Fruit fly (Drosophila melanogaster) whole organism, embryonic: ENCODE results near the gene saturn.
A peak's percentile ranks its signal among the peaks of the same experiment; 100 is the strongest.

ENCODE experiments used
- ATbp ChIP-seq: fragments of 200-800 bp; sonication (Bioruptor generic); optimal IDR thresholded peaks from 2 replicates; lab custom pipeline; 2017; ENCODE audit warnings: missing biosample characterization, mild to moderate bottlenecking, missing genetic modification characterization, missing genetic modification reagents
- Aef1 ChIP-seq: fragments of 200-800 bp; sonication (Bioruptor generic); IDR thresholded peaks from 3 replicates; pipeline ENCODE4 v1.3.6; 2022; ENCODE audit warnings: missing biosample characterization, missing genetic modification characterization
- Asciz ChIP-seq: fragments of 200-800 bp; sonication (Bioruptor generic); optimal IDR thresholded peaks from 2 replicates; lab custom pipeline; 2017; ENCODE audit warnings: missing biosample characterization, mild to moderate bottlenecking, missing genetic modification characterization, missing genetic modification reagents
- BEAF-32 ChIP-seq: fragments of 200-800 bp; sonication (Bioruptor generic); optimal IDR thresholded peaks from 3 replicates; lab custom pipeline; 2017; ENCODE audit warnings: missing biosample characterization, missing genetic modification characterization, mild to moderate bottlenecking, moderate library complexity, missing genetic modification reagents
- BtbVII ChIP-seq: fragments of 200-800 bp; sonication (Bioruptor generic); optimal IDR thresholded peaks from 3 replicates; lab custom pipeline; 2017; ENCODE audit warnings: missing biosample characterization, mild to moderate bottlenecking, missing genetic modification characterization
- CG10209 ChIP-seq: fragments of 200-800 bp; sonication (Bioruptor generic); optimal IDR thresholded peaks from 3 replicates; lab custom pipeline; 2017; ENCODE audit warnings: missing biosample characterization, mild to moderate bottlenecking, missing genetic modification characterization, missing genetic modification reagents
- CG10959 ChIP-seq: fragments of 200-800 bp; sonication (Bioruptor generic); IDR thresholded peaks from 2 replicates; pipeline ENCODE4 v1.3.6; 2022; ENCODE audit warnings: missing biosample characterization, missing genetic modification characterization
- CG11247 ChIP-seq: fragments of 200-800 bp; sonication (Bioruptor generic); IDR thresholded peaks from 2 replicates; pipeline ENCODE4 v1.3.6; 2022; ENCODE audit warnings: missing biosample characterization, missing genetic modification characterization
- CG11723 ChIP-seq: fragments of 200-800 bp; sonication (Bioruptor generic); optimal IDR thresholded peaks from 2 replicates; lab custom pipeline; 2017; ENCODE audit warnings: missing biosample characterization, mild to moderate bottlenecking, missing genetic modification characterization
- CG12942 ChIP-seq: fragments of 200-800 bp; sonication (Bioruptor generic); optimal IDR thresholded peaks from 3 replicates; lab custom pipeline; 2016; ENCODE audit warnings: missing biosample characterization, missing genetic modification characterization
- CG14710 ChIP-seq: fragments of 200-800 bp; sonication (Bioruptor generic); optimal IDR thresholded peaks from 3 replicates; lab custom pipeline; 2019; ENCODE audit warnings: missing biosample characterization, mild to moderate bottlenecking, missing genetic modification characterization, moderate library complexity
- CG14965 ChIP-seq: fragments of 200-800 bp; sonication (Bioruptor generic); optimal IDR thresholded peaks from 2 replicates; lab custom pipeline; 2016; ENCODE audit warnings: missing biosample characterization, missing genetic modification characterization, borderline replicate concordance
- CG15073 ChIP-seq: fragments of 200-800 bp; sonication (Bioruptor generic); optimal IDR thresholded peaks from 2 replicates; lab custom pipeline; 2016; ENCODE audit warnings: missing biosample characterization, missing genetic modification characterization
- CG1647 ChIP-seq: fragments of 200-800 bp; sonication (Bioruptor generic); optimal IDR thresholded peaks from 3 replicates; lab custom pipeline; 2016; ENCODE audit warnings: missing biosample characterization, missing genetic modification characterization
- CG17912 ChIP-seq: fragments of 200-800 bp; sonication (Bioruptor generic); optimal IDR thresholded peaks from 2 replicates; lab custom pipeline; 2018; ENCODE audit warnings: missing biosample characterization, mild to moderate bottlenecking, missing genetic modification characterization
- CG2199 ChIP-seq: fragments of 200-800 bp; sonication (Bioruptor generic); IDR thresholded peaks from 3 replicates; pipeline ENCODE4 v1.3.6; 2022; ENCODE audit warnings: missing biosample characterization, missing genetic modification characterization
- CG2202 ChIP-seq: fragments of 200-800 bp; sonication (Bioruptor generic); optimal IDR thresholded peaks from 2 replicates; lab custom pipeline; 2018; ENCODE audit warnings: missing biosample characterization, mild to moderate bottlenecking, missing genetic modification characterization
- CG3838 ChIP-seq: fragments of 200-800 bp; sonication (Bioruptor generic); optimal IDR thresholded peaks from 3 replicates; lab custom pipeline; 2016; ENCODE audit warnings: missing biosample characterization, missing genetic modification characterization
- CG4282 ChIP-seq: fragments of 200-800 bp; sonication (Bioruptor generic); optimal IDR thresholded peaks from 2 replicates; lab custom pipeline; 2016; ENCODE audit warnings: missing biosample characterization, missing genetic modification characterization
- CG6254 ChIP-seq: fragments of 200-800 bp; sonication (Bioruptor generic); optimal IDR thresholded peaks from 3 replicates; lab custom pipeline; 2017; ENCODE audit warnings: mild to moderate bottlenecking, missing biosample characterization, missing genetic modification reagents, missing genetic modification characterization
- CG7556 ChIP-seq: fragments of 200-800 bp; sonication (Bioruptor generic); optimal IDR thresholded peaks from 2 replicates; lab custom pipeline; 2017; ENCODE audit warnings: missing biosample characterization, mild to moderate bottlenecking, missing genetic modification characterization
- CG8281 ChIP-seq: fragments of 200-800 bp; sonication (Bioruptor generic); optimal IDR thresholded peaks from 2 replicates; lab custom pipeline; 2018; ENCODE audit warnings: missing biosample characterization, mild to moderate bottlenecking, missing genetic modification characterization, moderate library complexity
- CG8388 ChIP-seq: fragments of 200-800 bp; sonication (Bioruptor generic); optimal IDR thresholded peaks from 2 replicates; lab custom pipeline; 2019; ENCODE audit warnings: missing biosample characterization, mild to moderate bottlenecking, missing genetic modification characterization, moderate library complexity
- CG8478 ChIP-seq: fragments of >200 bp; optimal IDR thresholded peaks from 2 replicates; lab custom pipeline; 2018
- CoRest ChIP-seq: fragments of 200-800 bp; sonication (Bioruptor generic); optimal IDR thresholded peaks from 3 replicates; lab custom pipeline; 2018; ENCODE audit warnings: missing biosample characterization, mild to moderate bottlenecking, missing genetic modification characterization, moderate library complexity
- Dip3 ChIP-seq: fragments of 200-800 bp; sonication (Bioruptor generic); optimal IDR thresholded peaks from 3 replicates; lab custom pipeline; 2016; ENCODE audit warnings: missing biosample characterization, missing genetic modification characterization
- Dp ChIP-seq: fragments of 200-800 bp; sonication (Bioruptor generic); optimal IDR thresholded peaks from 2 replicates; lab custom pipeline; 2018; ENCODE audit warnings: missing biosample characterization, mild to moderate bottlenecking, missing genetic modification characterization, moderate library complexity
- Gsc ChIP-seq: fragments of 200-800 bp; sonication (Bioruptor generic); IDR thresholded peaks from 2 replicates; pipeline ENCODE4 v1.3.6; 2022; ENCODE audit warnings: missing biosample characterization, missing genetic modification characterization
- HmgD ChIP-seq: fragments of 200-800 bp; sonication (Bioruptor generic); optimal IDR thresholded peaks from 3 replicates; lab custom pipeline; 2016; ENCODE audit warnings: missing biosample characterization, missing genetic modification characterization
- Hmr ChIP-seq: fragments of 200-800 bp; sonication (Bioruptor generic); optimal IDR thresholded peaks from 3 replicates; lab custom pipeline; 2017; ENCODE audit warnings: mild to moderate bottlenecking, missing biosample characterization, missing genetic modification reagents, missing genetic modification characterization
- Hmx ChIP-seq: fragments of 200-800 bp; sonication (Bioruptor generic); optimal IDR thresholded peaks from 2 replicates; lab custom pipeline; 2016; ENCODE audit warnings: missing biosample characterization, missing genetic modification characterization
- Lpt ChIP-seq: fragments of >200 bp; optimal IDR thresholded peaks from 2 replicates; lab custom pipeline; 2018; ENCODE audit warnings: missing biosample characterization, missing genetic modification characterization
- Mad ChIP-seq: fragments of 200-800 bp; sonication (Bioruptor generic); optimal IDR thresholded peaks from 2 replicates; lab custom pipeline; 2016; ENCODE audit warnings: missing biosample characterization, missing genetic modification characterization
- Myb ChIP-seq: fragments of 200-800 bp; sonication (Bioruptor generic); optimal IDR thresholded peaks from 2 replicates; lab custom pipeline; 2016; ENCODE audit warnings: missing biosample characterization, missing genetic modification characterization
- Optix ChIP-seq: fragments of 200-800 bp; sonication (Bioruptor generic); IDR thresholded peaks from 3 replicates; pipeline ENCODE4 v1.3.6; 2022; ENCODE audit warnings: missing biosample characterization, missing genetic modification characterization
- Ptx1 ChIP-seq: fragments of 200-800 bp; sonication (Bioruptor generic); IDR thresholded peaks from 2 replicates; pipeline ENCODE4 v1.3.6; 2022; ENCODE audit warnings: missing biosample characterization, missing genetic modification characterization
- Six4 ChIP-seq: fragments of 200-800 bp; sonication (Bioruptor generic); optimal IDR thresholded peaks from 2 replicates; lab custom pipeline; 2016; ENCODE audit warnings: missing biosample characterization, missing genetic modification characterization
- aop ChIP-seq: fragments of 200-800 bp; sonication (Bioruptor generic); IDR thresholded peaks from 2 replicates; pipeline ENCODE4 v1.3.6; 2022; ENCODE audit warnings: missing biosample characterization, missing genetic modification characterization
- ash1 ChIP-seq: fragments of 200-800 bp; sonication (Bioruptor generic); optimal IDR thresholded peaks from 2 replicates; lab custom pipeline; 2018; ENCODE audit warnings: missing biosample characterization, mild to moderate bottlenecking, missing genetic modification characterization
- chn ChIP-seq: fragments of 200-800 bp; sonication (Bioruptor generic); optimal IDR thresholded peaks from 2 replicates; lab custom pipeline; 2016; ENCODE audit warnings: missing biosample characterization, missing genetic modification characterization
- dimm ChIP-seq: fragments of 200-800 bp; sonication (Bioruptor generic); IDR thresholded peaks from 2 replicates; pipeline ENCODE4 v1.3.6; 2022; ENCODE audit warnings: missing biosample characterization, missing genetic modification characterization
- dysf ChIP-seq: fragments of 200-800 bp; sonication (Bioruptor generic); IDR thresholded peaks from 3 replicates; pipeline ENCODE4 v1.3.6; 2022; ENCODE audit warnings: missing biosample characterization, missing genetic modification characterization
- fd3F ChIP-seq: fragments of 200-800 bp; sonication (Bioruptor generic); optimal IDR thresholded peaks from 2 replicates; lab custom pipeline; 2018; ENCODE audit warnings: missing biosample characterization, mild to moderate bottlenecking, missing genetic modification characterization, moderate library complexity
- gfzf ChIP-seq: fragments of 200-800 bp; sonication (Bioruptor generic); optimal IDR thresholded peaks from 2 replicates; lab custom pipeline; 2016; ENCODE audit warnings: missing biosample characterization, mild to moderate bottlenecking, missing genetic modification characterization, moderate library complexity
- hkb ChIP-seq, 2 experiments: fragments of 200-800 bp in 1 of 2; fragments of >200 bp in 1 of 2; sonication (Bioruptor generic) in 1 of 2; IDR thresholded peaks in 1 of 2; optimal IDR thresholded peaks in 1 of 2; 2 replicates each; pipeline versions ENCODE4 v1.3.6 to Lab custom; 2017 to 2022; ENCODE audit warnings: missing biosample characterization in 1 of 2, missing genetic modification characterization in 1 of 2
- insv ChIP-seq, 2 experiments: fragments of 200-800 bp; sonication (Bioruptor generic); optimal IDR thresholded peaks; 3 replicates each; lab custom pipeline; 2016 to 2018; ENCODE audit warnings: missing biosample characterization in 2 of 2, missing genetic modification characterization in 2 of 2
- lilli ChIP-seq: fragments of 200-800 bp; sonication (Bioruptor generic); optimal IDR thresholded peaks from 3 replicates; lab custom pipeline; 2016; ENCODE audit warnings: missing biosample characterization, missing genetic modification characterization
- lmd ChIP-seq: fragments of 200-800 bp; sonication (Bioruptor generic); IDR thresholded peaks from 2 replicates; pipeline ENCODE4 v1.3.6; 2022; ENCODE audit warnings: missing biosample characterization, missing genetic modification characterization
- org-1 ChIP-seq: fragments of 200-800 bp; sonication (Bioruptor generic); optimal IDR thresholded peaks from 2 replicates; lab custom pipeline; 2017; ENCODE audit warnings: missing biosample characterization, missing genetic modification characterization
- pb ChIP-seq: fragments of 200-800 bp; sonication (Bioruptor generic); optimal IDR thresholded peaks from 3 replicates; lab custom pipeline; 2016; ENCODE audit warnings: missing biosample characterization, missing genetic modification characterization
- sna ChIP-seq: fragments of 200-800 bp; sonication (Bioruptor generic); IDR thresholded peaks from 2 replicates; pipeline ENCODE4 v1.3.6; 2022; ENCODE audit warnings: missing biosample characterization, missing genetic modification characterization; ENCODE audit not compliant: partially characterized antibody
- z ChIP-seq: fragments of 200-800 bp; sonication (Bioruptor generic); IDR thresholded peaks from 3 replicates; pipeline ENCODE4 v1.3.6; 2022; ENCODE audit warnings: missing biosample characterization, missing genetic modification characterization

saturn gene

dm6 chr3L:14195714-14196113 is 7.4 kb upstream of the saturn start (continued):
- TF ChIP-seq ATbp (GFP tag; lab: Kevin White, UChicago) (peak; percentile 75), Myb (GFP tag; lab: Kevin White, UChicago) (no peak), CG3838 (GFP tag; lab: Kevin White, UChicago) (no peak), org-1 (peak; percentile 0), CG8388 (GFP tag; lab: Kevin White, UChicago) (peak; percentile 7), HmgD (no peak), sna (GFP tag; lab: Robert Waterston, UW) (no peak), CG12942 (GFP tag; lab: Kevin White, UChicago) (no peak), Mad (no peak), CG2199 (GFP tag; lab: Robert Waterston, UW) (no peak), dimm (GFP tag; lab: Robert Waterston, UW) (no peak), fd3F (GFP tag; lab: Kevin White, UChicago) (peak; percentile 38), CG4282 (GFP tag; lab: Kevin White, UChicago) (no peak), Aef1 (GFP tag; lab: Robert Waterston, UW) (no peak), Hmr (peak; percentile 35), chn (GFP tag; lab: Kevin White, UChicago) (no peak), BtbVII (GFP tag; lab: Kevin White, UChicago) (peak; percentile 64), CoRest (tag; lab: Kevin White, UChicago) (peak; percentile 17), CG8478 (lab: Kevin White, UChicago) (no peak), gfzf (GFP tag; lab: Kevin White, UChicago) (no peak), CG14710 (tag; lab: Kevin White, UChicago) (peak; percentile 26), CG2202 (tag; lab: Kevin White, UChicago) (peak; percentile 39), pb (GFP tag; lab: Kevin White, UChicago) (no peak), CG11247 (no peak), aop (GFP tag; lab: Robert Waterston, UW) (no peak), Optix (GFP tag; lab: Robert Waterston, UW) (no peak), Dip3 (no peak), Ptx1 (GFP tag; lab: Robert Waterston, UW) (no peak), CG10959 (GFP tag; lab: Robert Waterston, UW) (no peak), lilli (no peak), CG6254 (GFP tag; lab: Kevin White, UChicago) (no peak), hkb (optimal IDR thresholded peaks at IDR 0.05; lab: Kevin White, UChicago) (no peak), hkb (GFP tag; IDR thresholded peaks at IDR 0.05; lab: Robert Waterston, UW) (peak; percentile 48; the same call in 1 of the 2 replicates), CG15073 (GFP tag; lab: Kevin White, UChicago) (no peak), CG10209 (peak; percentile 21), ash1 (no peak), Lpt (no peak), Hmx (no peak), Gsc (GFP tag; lab: Robert Waterston, UW) (no peak), Asciz (GFP tag; lab: Kevin White, UChicago) (peak; percentile 80), insv (GFP tag; optimal IDR thresholded peaks at IDR 0.05; lab: Kevin White, UChicago) (peak in 1 of 2 experiments; percentile 10), CG7556 (no peak), BEAF-32 (GFP tag; lab: Kevin White, UChicago) (no peak), Six4 (peak; percentile 16), CG8281 (tag; lab: Kevin White, UChicago) (peak; percentile 51), dysf (no peak), CG17912 (GFP tag; lab: Kevin White, UChicago) (peak; percentile 72), CG14965 (GFP tag; lab: Kevin White, UChicago) (no peak), Dp (GFP tag; lab: Kevin White, UChicago) (no peak), CG11723 (GFP tag; lab: Kevin White, UChicago) (peak; percentile 27), lmd (no peak), z (GFP tag; lab: Robert Waterston, UW) (no peak), CG1647 (GFP tag; lab: Kevin White, UChicago) (no peak)
